Worm (Caenorhabditis elegans): ENCODE results near the gene zipt-2.3.

DNA sequence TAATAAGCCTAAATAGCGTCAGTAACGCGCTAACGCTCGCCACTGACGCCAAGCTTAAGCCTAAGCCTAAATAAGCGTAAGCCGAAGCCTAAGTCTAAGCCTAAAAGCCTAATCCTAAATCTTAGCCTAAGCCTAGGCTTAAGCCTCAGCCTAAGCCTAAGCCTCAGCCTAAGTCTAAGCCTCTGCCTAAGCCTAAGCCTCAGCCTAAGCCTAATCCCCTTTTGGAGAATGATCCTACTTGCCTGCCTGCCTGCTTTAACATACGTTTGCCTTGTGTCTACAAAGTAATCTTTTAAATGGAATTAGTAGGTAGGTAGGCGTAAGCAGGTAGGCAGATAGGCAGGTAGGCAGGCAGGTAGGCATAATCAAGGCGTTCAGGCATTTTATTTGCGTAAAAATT, 346 bp downstream of the zipt-2.3 start:
- TF ChIP-seq snpc-4 (tag; optimal IDR thresholded peaks at IDR 0.05) (no peak), elt-1 (tag; optimal IDR thresholded peaks at IDR 0.05; ENCODE audit: borderline replicate concordance, insufficient read depth) (no peak), blmp-1 (tag; optimal IDR thresholded peaks at IDR 0.05) (no peak), lin-13 (tag; optimal IDR thresholded peaks at IDR 0.05) (no peak), mls-2 (tag; optimal IDR thresholded peaks at IDR 0.05) (no peak), nhr-76 (tag; optimal IDR thresholded peaks at IDR 0.05) (no peak), pha-4 (tag; optimal IDR thresholded peaks at IDR 0.05) (no peak), ztf-11 (tag; optimal IDR thresholded peaks at IDR 0.05) (no peak), nhr-28 (tag; optimal IDR thresholded peaks at IDR 0.05) (no peak), cnd-1 (tag; optimal IDR thresholded peaks at IDR 0.05) (no peak), nhr-237 (tag; optimal IDR thresholded peaks at IDR 0.05) (no peak)
